Fruit fly (Drosophila melanogaster): ENCODE data around the gene Cpr64Aa.

The Cpr64Aa gene

dm6 chr3L:4209078-4209477 is at the start of gene Cpr64Aa:
Gene Cpr64Aa, minus strand, starts transcription at chr3L:4209178.
- TF ChIP-seq ase (GFP tag; IDR thresholded peaks at IDR 0.05) (no peak), croc (GFP tag; conservative IDR thresholded peaks at IDR 0.05) (no peak), ac (GFP tag; optimal IDR thresholded peaks at IDR 0.05) (no peak), fu2 (GFP tag; optimal IDR thresholded peaks at IDR 0.05) (no peak), CG15514 (GFP tag; optimal IDR thresholded peaks at IDR 0.05) (no peak), sens (GFP tag) (no peak), Hr39 (optimal IDR thresholded peaks at IDR 0.05) (no peak), sr (GFP tag; IDR thresholded peaks at IDR 0.05) (no peak), Med (GFP tag) (no peak), CG3847 (GFP tag; IDR thresholded peaks at IDR 0.05) (no peak)

- TF ChIP-seq caup (GFP tag; optimal IDR thresholded peaks at IDR 0.05; ENCODE audit: severe bottlenecking) = peak; percentile 10
- no peak for TF ChIP-seq luna (GFP tag; optimal IDR thresholded peaks at IDR 0.05)
- peak; percentile 52 for TF ChIP-seq CG2120 (GFP tag; optimal IDR thresholded peaks at IDR 0.05)
- TF ChIP-seq sim (GFP tag; IDR thresholded peaks at IDR 0.05) = no peak
- no peak for TF ChIP-seq lab (GFP tag; optimal IDR thresholded peaks at IDR 0.05)
- no peak for TF ChIP-seq lbe (GFP tag; optimal IDR thresholded peaks at IDR 0.05)
- TF ChIP-seq HLH54F (GFP tag; optimal IDR thresholded peaks at IDR 0.05) = peak; percentile 26
- no peak for TF ChIP-seq CG12236 (GFP tag; optimal IDR thresholded peaks at IDR 0.05)
- TF ChIP-seq pb (GFP tag; optimal IDR thresholded peaks at IDR 0.05) = no peak
- TF ChIP-seq ssp (GFP tag; IDR thresholded peaks at IDR 0.05) = no peak
- peak in 1 of 2 experiments; percentile 23 for TF ChIP-seq dpn (GFP tag; optimal IDR thresholded peaks at IDR 0.05)
- no peak for TF ChIP-seq D (optimal IDR thresholded peaks at IDR 0.05)
- TF ChIP-seq D (GFP tag; optimal IDR thresholded peaks at IDR 0.05) = no peak
- no peak for TF ChIP-seq CG7271 (tag; optimal IDR thresholded peaks at IDR 0.05)
- TF ChIP-seq pan (optimal IDR thresholded peaks at IDR 0.05) = no peak
- TF ChIP-seq pan (GFP tag; optimal IDR thresholded peaks at IDR 0.05 in 1 of 2, IDR thresholded peaks at IDR 0.05 in 1 of 2) = peak in 1 of 2 experiments; percentile 39
- no peak for TF ChIP-seq sima (GFP tag; optimal IDR thresholded peaks at IDR 0.05)
- TF ChIP-seq CG9876 (GFP tag; optimal IDR thresholded peaks at IDR 0.05) = no peak
- peak; percentile 36 for TF ChIP-seq trem (tag; optimal IDR thresholded peaks at IDR 0.05)
- peak; percentile 31; the same call in 1 of the 2 replicates for TF ChIP-seq E2f1 (GFP tag; IDR thresholded peaks at IDR 0.05)
- TF ChIP-seq Doc3 (GFP tag; IDR thresholded peaks at IDR 0.05; ENCODE audit: partially characterized antibody) = 0 out of 3 replicates have a peak, but pooled peaks have one; percentile 9
- TF ChIP-seq aop (GFP tag; IDR thresholded peaks at IDR 0.05) = no peak
- TF ChIP-seq Hr51 (GFP tag; optimal IDR thresholded peaks at IDR 0.05) = peak in 1 of 2 experiments; percentile 55
- TF ChIP-seq Hsf (GFP tag; optimal IDR thresholded peaks at IDR 0.05) = peak; percentile 5
- no peak for TF ChIP-seq CG18011 (GFP tag; optimal IDR thresholded peaks at IDR 0.05)
- peak; percentile 31; the same call in 1 of the 2 replicates for TF ChIP-seq sens-2 (GFP tag; IDR thresholded peaks at IDR 0.05)
- TF ChIP-seq Oli (tag; optimal IDR thresholded peaks at IDR 0.05) = peak; percentile 31
- TF ChIP-seq CG3847 (GFP tag; IDR thresholded peaks at IDR 0.05) = peak; percentile 12; the same call in 1 of the 2 replicates
- TF ChIP-seq disco-r (GFP tag; optimal IDR thresholded peaks at IDR 0.05) = no peak
- peak; percentile 99 for TF ChIP-seq CG14710 (tag; optimal IDR thresholded peaks at IDR 0.05)
- TF ChIP-seq vvl (GFP tag; IDR thresholded peaks at IDR 0.05) = peak; percentile 34; the same call in 1 of the 2 replicates
- TF ChIP-seq onecut (GFP tag; IDR thresholded peaks at IDR 0.05) = no peak
- TF ChIP-seq cwo (GFP tag; optimal IDR thresholded peaks at IDR 0.05) = no peak
- TF ChIP-seq CG18476 (GFP tag; optimal IDR thresholded peaks at IDR 0.05) = no peak
- TF ChIP-seq CG15479 (GFP tag; optimal IDR thresholded peaks at IDR 0.05) = no peak
- TF ChIP-seq C15 (GFP tag; IDR thresholded peaks at IDR 0.05) = no peak
- TF ChIP-seq CG3163 (GFP tag; optimal IDR thresholded peaks at IDR 0.05) = no peak
- TF ChIP-seq CG11247 (GFP tag; IDR thresholded peaks at IDR 0.05) = no peak
- TF ChIP-seq pros (GFP tag; optimal IDR thresholded peaks at IDR 0.05) = no peak
- TF ChIP-seq tin (GFP tag; optimal IDR thresholded peaks at IDR 0.05) = peak; percentile 37
- TF ChIP-seq CG30431 (GFP tag; optimal IDR thresholded peaks at IDR 0.05) = no peak
Observed at dm6 chr3L:4254301-4254834, 45.4 kb upstream of the Cpr64Aa start, which contains the start of the genes ago and CG1265. Gene ago, minus strand, starts transcription at chr3L:4254306. Gene CG1265, plus strand, starts transcription at chr3L:4254776.

Data from whole organism, embryonic.